Worm (Caenorhabditis elegans): ENCODE data around the gene C08F11.7.

- no peak for TF ChIP-seq sox-4 (tag; optimal IDR thresholded peaks at IDR 0.05)
- no peak for TF ChIP-seq tbx-2 (tag; optimal IDR thresholded peaks at IDR 0.05)
- no peak for TF ChIP-seq madf-2 (tag; optimal IDR thresholded peaks at IDR 0.05)
- no peak for TF ChIP-seq pax-1 (tag; optimal IDR thresholded peaks at IDR 0.05)
- TF ChIP-seq unc-86 (tag; optimal IDR thresholded peaks at IDR 0.05), result no peak
- TF ChIP-seq ceh-30 (tag; optimal IDR thresholded peaks at IDR 0.05), result no peak
- no peak for TF ChIP-seq elt-2 (tag; optimal IDR thresholded peaks at IDR 0.05)
Measured at ce11 chrIV:13626469-13626868, 10.6 kb upstream of the C08F11.7 start, which contains the start of gene sru-21.
